Fruit fly (Drosophila melanogaster) whole organism, adult: ENCODE data around the gene LPCAT.

Experiments used
- CG11617 ChIP-seq: fragments of 200-800 bp; sonication (Bioruptor generic); optimal IDR thresholded peaks from 2 replicates; lab custom pipeline; 2017; ENCODE audit warnings: mild to moderate bottlenecking, missing biosample characterization, missing genetic modification reagents, missing genetic modification characterization
- CG12768 ChIP-seq: fragments of 200-800 bp; sonication (Bioruptor generic); optimal IDR thresholded peaks from 2 replicates; lab custom pipeline; 2017; ENCODE audit warnings: missing biosample characterization, missing genetic modification characterization, mild to moderate bottlenecking, moderate library complexity, missing genetic modification reagents
- CG14711 ChIP-seq: fragments of 200-800 bp; sonication (Bioruptor generic); optimal IDR thresholded peaks from 2 replicates; lab custom pipeline; 2018; ENCODE audit warnings: missing biosample characterization, mild to moderate bottlenecking, missing genetic modification characterization, moderate library complexity
- CG1620 ChIP-seq: fragments of 200-800 bp; sonication (Bioruptor generic); optimal IDR thresholded peaks from 2 replicates; lab custom pipeline; 2016; ENCODE audit warnings: missing biosample characterization, missing genetic modification characterization
- CG33017 ChIP-seq: fragments of 200-800 bp; sonication (Bioruptor generic); optimal IDR thresholded peaks from 2 replicates; lab custom pipeline; 2018; ENCODE audit warnings: missing biosample characterization, mild to moderate bottlenecking, missing genetic modification characterization, moderate library complexity
- CG5204 ChIP-seq: fragments of 200-800 bp; sonication (Bioruptor generic); optimal IDR thresholded peaks from 2 replicates; lab custom pipeline; 2016; ENCODE audit warnings: missing biosample characterization, missing genetic modification characterization
- CG7045 ChIP-seq: fragments of 200-800 bp; sonication (Bioruptor generic); optimal IDR thresholded peaks from 2 replicates; lab custom pipeline; 2017; ENCODE audit warnings: missing biosample characterization, mild to moderate bottlenecking, missing genetic modification characterization
- CG7101 ChIP-seq: fragments of 200-800 bp; sonication (Bioruptor generic); optimal IDR thresholded peaks from 2 replicates; lab custom pipeline; 2018; ENCODE audit warnings: missing biosample characterization, mild to moderate bottlenecking, missing genetic modification characterization, moderate library complexity
- Clk ChIP-seq: fragments of 200-800 bp; sonication (Bioruptor generic); optimal IDR thresholded peaks from 2 replicates; lab custom pipeline; 2017; ENCODE audit warnings: missing biosample characterization, missing genetic modification characterization
- Crg-1 ChIP-seq: fragments of 200-800 bp; sonication (Bioruptor generic); optimal IDR thresholded peaks from 2 replicates; lab custom pipeline; 2016; ENCODE audit warnings: missing biosample characterization, missing genetic modification characterization
- Hr96 ChIP-seq: fragments of 200-800 bp; sonication (Bioruptor generic); optimal IDR thresholded peaks from 2 replicates; lab custom pipeline; 2016; ENCODE audit warnings: missing biosample characterization, missing genetic modification characterization
- Mnt ChIP-seq: fragments of 200-800 bp; sonication (Bioruptor generic); optimal IDR thresholded peaks from 2 replicates; lab custom pipeline; 2016; ENCODE audit warnings: missing biosample characterization, mild to moderate bottlenecking, missing genetic modification characterization
- bab1 ChIP-seq: fragments of 200-800 bp; sonication (Bioruptor generic); optimal IDR thresholded peaks from 3 replicates; lab custom pipeline; 2019; ENCODE audit warnings: missing biosample characterization, mild to moderate bottlenecking, missing genetic modification characterization, moderate library complexity
- cic ChIP-seq: fragments of 200-800 bp; sonication (Bioruptor generic); optimal IDR thresholded peaks from 2 replicates; lab custom pipeline; 2017; ENCODE audit warnings: missing biosample characterization, mild to moderate bottlenecking, missing genetic modification characterization, moderate library complexity
- cnc ChIP-seq, 2 experiments: fragments of >200 bp; optimal IDR thresholded peaks; 2 replicates each; lab custom pipeline; 2017
- kay ChIP-seq: fragments of 200-800 bp; sonication (Bioruptor generic); peaks from one replicate; lab custom pipeline; 2016; ENCODE audit warnings: missing biosample characterization, missing genetic modification characterization, borderline replicate concordance
- ovo ChIP-seq: fragments of 200-800 bp; sonication (Bioruptor generic); optimal IDR thresholded peaks from 2 replicates; lab custom pipeline; 2016; ENCODE audit warnings: missing biosample characterization, missing genetic modification characterization
- pad ChIP-seq: fragments of 200-800 bp; sonication (Bioruptor generic); optimal IDR thresholded peaks from 3 replicates; lab custom pipeline; 2017; ENCODE audit warnings: missing biosample characterization, missing genetic modification characterization, mild to moderate bottlenecking, moderate library complexity, missing genetic modification reagents
- tj ChIP-seq: fragments of 200-800 bp; sonication (Bioruptor generic); optimal IDR thresholded peaks from 3 replicates; lab custom pipeline; 2017; ENCODE audit warnings: missing biosample characterization, mild to moderate bottlenecking, missing genetic modification characterization, moderate library complexity
- toe ChIP-seq: fragments of 200-800 bp; sonication (Bioruptor generic); optimal IDR thresholded peaks from 2 replicates; lab custom pipeline; 2016; ENCODE audit warnings: missing biosample characterization, missing genetic modification characterization

LPCAT gene

DNA sequence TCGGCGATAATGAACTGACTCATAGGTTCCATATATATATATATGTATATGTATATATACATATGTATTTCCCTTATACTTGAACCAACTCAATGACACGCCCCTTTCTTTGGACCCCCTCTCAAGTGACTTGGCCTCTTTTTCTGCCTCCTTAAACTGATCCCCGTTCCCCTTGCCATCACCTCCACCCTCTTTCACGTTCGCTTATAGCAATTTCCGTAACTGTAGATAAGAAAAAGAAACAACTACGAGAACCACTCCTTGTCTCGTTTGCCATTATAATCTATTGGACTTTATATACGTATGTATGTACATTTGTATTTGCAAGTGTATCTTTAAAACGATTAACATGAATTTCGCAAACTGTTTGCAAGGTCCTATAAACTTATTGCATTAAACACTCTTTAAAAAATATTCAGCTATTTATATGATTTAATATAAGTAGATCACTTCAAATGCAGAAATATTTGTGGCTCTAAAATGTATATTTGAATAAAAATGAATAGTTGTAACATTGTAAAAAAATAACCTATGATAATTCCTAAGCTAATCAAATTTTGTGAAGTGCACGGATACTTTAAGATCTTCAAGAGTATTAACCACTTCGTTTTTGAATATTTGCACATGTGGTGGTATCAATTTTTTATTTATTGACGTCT lies 3.0 kb upstream of the LPCAT start:
- TF ChIP-seq CG12768 (peak; percentile 6), kay (GFP tag; lab: Kevin White, UChicago) (peak; percentile 79), pad (GFP tag; lab: Kevin White, UChicago) (peak; percentile 60), CG5204 (GFP tag; lab: Kevin White, UChicago) (peak; percentile 48), cnc (optimal IDR thresholded peaks at IDR 0.05; lab: Kevin White, UChicago) (peak; percentile 5 to 47), toe (GFP tag; lab: Kevin White, UChicago) (no peak), CG14711 (peak; percentile 68), Hr96 (GFP tag; lab: Kevin White, UChicago) (no peak), cic (GFP tag; lab: Kevin White, UChicago) (peak; percentile 34), Clk (GFP tag; lab: Kevin White, UChicago) (no peak), CG7101 (tag; lab: Kevin White, UChicago) (peak; percentile 85), Mnt (GFP tag; lab: Kevin White, UChicago) (no peak), CG1620 (GFP tag; lab: Kevin White, UChicago) (no peak), CG7045 (peak; percentile 36), ovo (GFP tag; lab: Kevin White, UChicago) (peak; percentile 59), CG33017 (tag; lab: Kevin White, UChicago) (peak; percentile 64), Crg-1 (GFP tag; lab: Kevin White, UChicago) (peak; percentile 27), bab1 (GFP tag; lab: Kevin White, UChicago) (no peak), tj (GFP tag; lab: Kevin White, UChicago) (no peak), CG11617 (GFP tag; lab: Kevin White, UChicago) (peak; percentile 73)

DNA sequence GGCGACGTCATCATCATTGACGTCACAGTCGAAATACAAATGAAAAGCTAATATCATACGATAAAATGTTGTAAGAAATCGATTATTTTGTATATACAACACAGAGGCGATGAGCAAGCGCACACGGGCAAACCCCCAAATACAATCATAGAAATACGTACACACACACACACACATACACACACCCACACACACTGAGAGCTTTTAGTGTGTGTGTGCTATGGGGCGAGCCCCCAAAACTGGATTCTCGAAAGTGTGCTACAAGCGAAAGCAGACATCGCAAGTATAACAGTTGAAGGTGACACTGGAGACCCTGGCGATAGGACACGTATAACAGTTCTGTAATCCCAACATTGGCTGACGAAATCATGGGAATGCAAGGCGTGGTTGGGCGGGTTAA lies 2.1 kb upstream of the LPCAT start:
- TF ChIP-seq Clk (GFP tag; lab: Kevin White, UChicago) = no peak
- TF ChIP-seq cic (GFP tag; lab: Kevin White, UChicago) = peak; percentile 23
- TF ChIP-seq CG33017 (tag; lab: Kevin White, UChicago) = no peak
- no peak for TF ChIP-seq ovo (GFP tag; lab: Kevin White, UChicago)
- peak; percentile 20 for TF ChIP-seq tj (GFP tag; lab: Kevin White, UChicago)
- no peak for TF ChIP-seq Crg-1 (GFP tag; lab: Kevin White, UChicago)
- no peak for TF ChIP-seq CG11617 (GFP tag; lab: Kevin White, UChicago)
- no peak for TF ChIP-seq cnc (optimal IDR thresholded peaks at IDR 0.05; lab: Kevin White, UChicago)
- TF ChIP-seq bab1 (GFP tag; lab: Kevin White, UChicago) = peak; percentile 11
- peak; percentile 3 for TF ChIP-seq pad (GFP tag; lab: Kevin White, UChicago)

- TF ChIP-seq cnc (optimal IDR thresholded peaks at IDR 0.05; lab: Kevin White, UChicago) (no peak), CG11617 (GFP tag; lab: Kevin White, UChicago) (no peak), CG12768 (no peak), Clk (GFP tag; lab: Kevin White, UChicago) (no peak), CG33017 (tag; lab: Kevin White, UChicago) (no peak)
These were observed 757 bp upstream of the LPCAT start for dm6 chrX:9580544-9580943.

DNA sequence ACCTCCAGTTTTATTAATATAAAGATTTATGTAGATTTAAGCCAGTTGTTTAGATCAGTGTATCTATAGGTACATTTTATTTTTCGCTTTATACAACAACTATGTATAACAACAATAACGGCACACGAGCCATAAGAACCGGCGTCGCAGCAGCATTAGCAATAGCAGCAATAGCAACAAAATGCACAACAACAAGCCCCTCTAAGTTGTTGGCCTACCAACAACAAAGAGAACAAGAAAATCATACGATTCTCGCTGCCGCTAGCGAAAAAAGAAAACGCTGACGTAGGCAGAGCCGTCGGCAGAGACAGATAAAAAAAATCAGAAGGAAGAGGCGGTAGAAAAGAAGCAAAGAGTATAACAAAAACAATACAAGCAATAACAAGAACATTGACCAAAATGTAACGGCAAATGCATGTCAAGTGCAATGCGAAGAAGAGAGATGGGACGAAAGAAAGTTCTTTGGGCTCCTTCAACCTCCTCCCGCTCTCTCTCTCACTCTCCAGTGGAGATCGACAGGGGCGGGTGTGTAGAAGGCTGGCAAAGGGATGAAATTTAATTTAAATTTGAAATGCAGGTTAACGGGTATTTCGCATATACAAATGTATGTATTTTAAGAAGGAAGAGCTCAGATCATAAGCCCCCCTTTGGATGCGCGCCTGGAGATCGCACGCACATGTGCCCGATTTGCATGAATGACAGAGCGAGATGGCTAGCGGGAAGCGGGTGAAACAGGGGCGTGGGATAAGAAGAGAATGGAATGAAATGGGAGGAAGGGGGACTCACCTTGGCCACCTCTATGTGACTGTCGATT lies 884 bp downstream of the LPCAT start:
- peak; percentile 89 for TF ChIP-seq ovo (GFP tag; lab: Kevin White, UChicago)
- peak; percentile 94 for TF ChIP-seq Hr96 (GFP tag; lab: Kevin White, UChicago)
- TF ChIP-seq CG11617 (GFP tag; lab: Kevin White, UChicago) = peak; percentile 92
- peak; percentile 97 for TF ChIP-seq CG7101 (tag; lab: Kevin White, UChicago)
- TF ChIP-seq kay (GFP tag; lab: Kevin White, UChicago) = peak; percentile 78
- peak; percentile 91 for TF ChIP-seq CG12768
- TF ChIP-seq CG14711 = peak; percentile 94
- TF ChIP-seq CG5204 (GFP tag; lab: Kevin White, UChicago) = peak; percentile 84
- TF ChIP-seq tj (GFP tag; lab: Kevin White, UChicago) = peak; percentile 99
- TF ChIP-seq Clk (GFP tag; lab: Kevin White, UChicago) = peak; percentile 76
- TF ChIP-seq Mnt (GFP tag; lab: Kevin White, UChicago) = peak; percentile 91
- TF ChIP-seq CG33017 (tag; lab: Kevin White, UChicago) = peak; percentile 92
- no peak for TF ChIP-seq cnc (optimal IDR thresholded peaks at IDR 0.05; lab: Kevin White, UChicago)
- peak; percentile 55 for TF ChIP-seq toe (GFP tag; lab: Kevin White, UChicago)
- TF ChIP-seq bab1 (GFP tag; lab: Kevin White, UChicago) = peak; percentile 97
- TF ChIP-seq Crg-1 (GFP tag; lab: Kevin White, UChicago) = peak; percentile 95
- TF ChIP-seq cic (GFP tag; lab: Kevin White, UChicago) = peak; percentile 75
- peak; percentile 97 for TF ChIP-seq CG1620 (GFP tag; lab: Kevin White, UChicago)
- TF ChIP-seq pad (GFP tag; lab: Kevin White, UChicago) = peak; percentile 97
- peak; percentile 92 for TF ChIP-seq CG7045

- TF ChIP-seq Hr96 (GFP tag; lab: Kevin White, UChicago) (no peak), CG33017 (tag; lab: Kevin White, UChicago) (no peak), CG1620 (GFP tag; lab: Kevin White, UChicago) (peak; percentile 2), toe (GFP tag; lab: Kevin White, UChicago) (no peak), Mnt (GFP tag; lab: Kevin White, UChicago) (peak; percentile 49), tj (GFP tag; lab: Kevin White, UChicago) (peak; percentile 98), bab1 (GFP tag; lab: Kevin White, UChicago) (peak; percentile 30), CG7045 (no peak), ovo (GFP tag; lab: Kevin White, UChicago) (no peak), kay (GFP tag; lab: Kevin White, UChicago) (no peak), cnc (optimal IDR thresholded peaks at IDR 0.05; lab: Kevin White, UChicago) (no peak), Crg-1 (GFP tag; lab: Kevin White, UChicago) (no peak), CG5204 (GFP tag; lab: Kevin White, UChicago) (no peak), CG7101 (tag; lab: Kevin White, UChicago) (peak; percentile 40), cic (GFP tag; lab: Kevin White, UChicago) (no peak), CG12768 (no peak), Clk (GFP tag; lab: Kevin White, UChicago) (no peak), CG11617 (GFP tag; lab: Kevin White, UChicago) (no peak)
These were observed 1.8 kb downstream of the LPCAT start for dm6 chrX:9578014-9578413.
